Fruit fly (Drosophila melanogaster): Measurements from ENCODE around the gene CG16756.

CG16756 gene

DNA sequence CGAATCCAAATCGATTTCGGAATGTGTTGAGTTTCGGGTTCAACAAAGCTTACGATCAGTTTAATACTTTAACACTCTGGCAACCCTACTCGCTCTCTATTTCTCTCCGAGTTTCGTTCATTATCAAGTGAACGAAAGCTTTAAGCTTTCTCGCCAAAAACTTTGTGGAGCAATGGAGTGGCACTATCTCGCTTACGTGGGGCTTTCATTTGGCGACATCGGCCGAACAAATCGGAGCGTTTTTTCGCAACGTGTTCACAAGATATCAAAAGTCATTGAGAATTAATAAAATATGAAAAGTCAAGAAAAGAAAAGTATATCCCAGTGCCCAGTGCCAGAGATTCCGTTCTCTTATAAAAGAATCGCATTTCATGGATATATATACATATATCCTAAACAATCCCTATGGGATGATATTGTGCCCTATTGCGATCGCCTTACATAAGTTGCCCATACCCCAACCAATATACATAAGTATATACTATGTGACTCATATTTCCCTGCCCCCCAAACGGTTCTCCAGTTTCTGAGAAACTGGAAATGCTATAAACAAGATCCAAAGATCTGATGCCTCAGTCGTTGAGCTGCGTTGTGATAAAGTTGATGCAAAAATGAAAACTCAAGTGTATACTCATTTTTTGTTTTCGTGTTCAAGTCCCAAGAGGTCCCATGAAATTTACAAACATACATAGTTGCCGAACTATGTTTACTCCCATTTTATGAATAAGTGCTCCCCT is 1.2 kb downstream of the CG16756 start:
- TF ChIP-seq Crg-1 (GFP tag; optimal IDR thresholded peaks at IDR 0.05) (no peak), CG5204 (GFP tag; optimal IDR thresholded peaks at IDR 0.05) (peak; percentile 13), CG7101 (tag; optimal IDR thresholded peaks at IDR 0.05) (peak; percentile 67), CG33017 (tag; optimal IDR thresholded peaks at IDR 0.05) (peak; percentile 31), CG12768 (GFP tag; optimal IDR thresholded peaks at IDR 0.05) (no peak), CG14711 (tag; optimal IDR thresholded peaks at IDR 0.05) (peak; percentile 81), cic (GFP tag; optimal IDR thresholded peaks at IDR 0.05) (no peak), toe (GFP tag; optimal IDR thresholded peaks at IDR 0.05) (no peak), tj (GFP tag; optimal IDR thresholded peaks at IDR 0.05) (peak; percentile 41), Hr96 (GFP tag; optimal IDR thresholded peaks at IDR 0.05) (no peak), bab1 (GFP tag; optimal IDR thresholded peaks at IDR 0.05) (peak; percentile 61), kay (GFP tag; ENCODE audit: borderline replicate concordance) (peak; percentile 86), pad (GFP tag; optimal IDR thresholded peaks at IDR 0.05) (peak; percentile 6), CG7045 (GFP tag; optimal IDR thresholded peaks at IDR 0.05) (no peak), Mnt (GFP tag; optimal IDR thresholded peaks at IDR 0.05) (peak; percentile 64), ovo (GFP tag; optimal IDR thresholded peaks at IDR 0.05) (no peak)

DNA sequence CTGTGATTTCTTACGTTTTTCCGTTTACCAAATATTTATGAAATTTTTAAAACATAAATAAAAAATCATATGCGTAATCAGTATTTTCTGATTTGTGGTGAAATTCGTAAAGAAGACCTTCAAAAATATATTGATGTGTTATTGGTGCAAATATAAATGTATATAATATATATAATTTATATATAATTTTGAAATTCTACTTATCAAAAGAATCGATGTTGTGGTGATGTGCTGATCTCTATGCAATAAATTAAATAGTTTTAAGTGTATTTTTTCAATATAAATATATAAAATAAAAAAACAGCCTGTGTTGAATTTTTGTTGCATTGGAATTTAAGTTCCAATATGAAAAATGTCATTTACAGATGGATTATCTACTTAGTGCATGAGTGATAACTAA is 2.0 kb downstream of the CG16756 start, which contains the start of gene CG15784:
TSS of gene CG15784 (plus strand) at position 301 of the 400 bp plus-strand sequence.
- TF ChIP-seq cnc (optimal IDR thresholded peaks at IDR 0.05), result no peak
- no peak for TF ChIP-seq bab1 (GFP tag; optimal IDR thresholded peaks at IDR 0.05)
- no peak for TF ChIP-seq CG7101 (tag; optimal IDR thresholded peaks at IDR 0.05)
- TF ChIP-seq kay (GFP tag; ENCODE audit: borderline replicate concordance), result no peak
- TF ChIP-seq CG33017 (tag; optimal IDR thresholded peaks at IDR 0.05), result no peak
- no peak for TF ChIP-seq CG12768 (GFP tag; optimal IDR thresholded peaks at IDR 0.05)
- TF ChIP-seq CG1620 (GFP tag; optimal IDR thresholded peaks at IDR 0.05), result no peak
- no peak for TF ChIP-seq CG5204 (GFP tag; optimal IDR thresholded peaks at IDR 0.05)

DNA sequence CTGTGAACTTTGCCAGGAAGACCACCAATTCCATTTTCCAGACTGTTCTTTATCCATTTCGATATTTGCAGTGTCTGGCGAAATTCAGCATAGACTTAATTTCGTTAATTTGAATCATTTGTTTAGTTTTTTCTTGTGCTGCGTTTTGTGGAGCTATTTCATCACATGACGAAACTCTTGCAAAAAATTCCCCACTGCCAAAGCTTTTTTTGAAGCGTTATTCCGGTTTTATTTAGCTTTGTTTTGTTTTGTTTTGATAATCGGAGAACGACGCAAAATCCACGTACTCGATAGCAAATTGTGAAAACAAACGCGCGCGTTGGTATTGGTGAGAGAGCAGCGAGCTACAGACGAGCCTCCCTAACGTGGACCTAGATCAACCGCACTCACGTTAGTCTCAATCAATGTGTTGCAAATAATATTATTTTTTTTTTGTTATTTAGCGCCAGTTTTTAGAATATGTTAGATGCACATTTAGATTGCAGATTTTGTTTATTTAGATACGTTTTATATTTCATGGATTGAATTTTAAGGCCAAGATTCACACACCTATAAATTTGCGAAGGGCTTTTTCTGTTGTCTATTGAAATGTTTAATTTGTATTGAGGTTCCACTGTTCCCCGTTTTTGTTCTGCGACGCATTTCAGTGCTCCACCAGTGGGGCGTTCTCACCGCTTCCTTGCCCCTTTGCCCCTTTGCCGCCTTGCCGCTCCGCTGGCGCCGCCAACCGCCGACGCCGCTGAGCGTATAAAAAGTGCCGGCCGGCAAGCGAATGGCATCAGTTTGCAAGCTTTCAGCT is 2.7 kb downstream of the CG16756 start:
- TF ChIP-seq cnc (optimal IDR thresholded peaks at IDR 0.05) (no peak), CG11617 (GFP tag; optimal IDR thresholded peaks at IDR 0.05) (peak; percentile 96), CG7045 (GFP tag; optimal IDR thresholded peaks at IDR 0.05) (peak; percentile 78), Mnt (GFP tag; optimal IDR thresholded peaks at IDR 0.05) (peak; percentile 85), Crg-1 (GFP tag; optimal IDR thresholded peaks at IDR 0.05) (peak; percentile 90), tj (GFP tag; optimal IDR thresholded peaks at IDR 0.05) (peak; percentile 86), CG12768 (GFP tag; optimal IDR thresholded peaks at IDR 0.05) (peak; percentile 85), ovo (GFP tag; optimal IDR thresholded peaks at IDR 0.05) (peak; percentile 86), CG7101 (tag; optimal IDR thresholded peaks at IDR 0.05) (peak; percentile 94), toe (GFP tag; optimal IDR thresholded peaks at IDR 0.05) (peak; percentile 82), kay (GFP tag; ENCODE audit: borderline replicate concordance) (peak; percentile 97), CG5204 (GFP tag; optimal IDR thresholded peaks at IDR 0.05) (peak; percentile 91), CG33017 (tag; optimal IDR thresholded peaks at IDR 0.05) (peak; percentile 74), Clk (GFP tag; optimal IDR thresholded peaks at IDR 0.05) (peak; percentile 69), bab1 (GFP tag; optimal IDR thresholded peaks at IDR 0.05) (peak; percentile 89), CG14711 (tag; optimal IDR thresholded peaks at IDR 0.05) (peak; percentile 74), pad (GFP tag; optimal IDR thresholded peaks at IDR 0.05) (peak; percentile 94), Hr96 (GFP tag; optimal IDR thresholded peaks at IDR 0.05) (peak; percentile 96), CG1620 (GFP tag; optimal IDR thresholded peaks at IDR 0.05) (peak; percentile 91), cic (GFP tag; optimal IDR thresholded peaks at IDR 0.05) (peak; percentile 76)

DNA sequence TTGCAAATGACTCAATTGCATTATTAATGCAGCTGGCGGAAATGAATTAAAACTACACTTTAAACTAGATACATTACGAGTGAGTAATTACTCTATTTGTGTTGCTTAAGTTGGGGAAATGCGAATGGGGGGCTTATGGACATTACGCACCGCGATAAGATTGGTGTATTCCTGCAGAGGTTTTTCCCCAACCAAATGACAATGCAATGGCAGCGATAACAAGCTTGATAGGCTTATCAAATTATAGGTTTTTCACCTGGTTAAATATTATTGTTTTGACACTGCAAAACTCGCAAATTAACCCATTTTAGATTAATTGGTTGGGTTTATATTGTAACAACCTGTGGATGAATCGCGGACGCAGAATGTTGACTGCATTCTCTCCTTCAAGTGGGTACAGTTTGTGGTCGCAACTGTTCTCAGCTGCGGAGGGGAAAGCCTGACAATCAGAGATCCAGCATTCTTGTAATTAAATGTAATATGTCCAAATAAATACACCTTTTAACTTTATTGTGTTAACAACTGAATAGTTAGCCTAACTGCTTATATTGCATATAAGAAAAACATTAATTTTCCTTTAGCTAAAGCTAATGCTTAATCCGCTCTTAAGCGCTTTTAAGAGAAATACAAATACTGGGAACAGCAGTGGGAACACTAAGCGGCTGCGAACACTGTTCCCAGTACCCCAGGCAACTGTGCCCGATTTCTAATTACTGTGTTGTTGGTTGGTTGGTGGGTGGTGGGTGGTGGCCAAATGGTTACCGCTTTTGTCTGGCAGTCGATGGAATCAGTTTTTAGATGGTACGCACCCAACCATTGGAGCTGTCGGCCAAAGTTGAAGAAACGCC is 5.5 kb downstream of the CG16756 start:
- TF ChIP-seq pad (GFP tag; optimal IDR thresholded peaks at IDR 0.05) (peak; percentile 96), Clk (GFP tag; optimal IDR thresholded peaks at IDR 0.05) (no peak)

DNA sequence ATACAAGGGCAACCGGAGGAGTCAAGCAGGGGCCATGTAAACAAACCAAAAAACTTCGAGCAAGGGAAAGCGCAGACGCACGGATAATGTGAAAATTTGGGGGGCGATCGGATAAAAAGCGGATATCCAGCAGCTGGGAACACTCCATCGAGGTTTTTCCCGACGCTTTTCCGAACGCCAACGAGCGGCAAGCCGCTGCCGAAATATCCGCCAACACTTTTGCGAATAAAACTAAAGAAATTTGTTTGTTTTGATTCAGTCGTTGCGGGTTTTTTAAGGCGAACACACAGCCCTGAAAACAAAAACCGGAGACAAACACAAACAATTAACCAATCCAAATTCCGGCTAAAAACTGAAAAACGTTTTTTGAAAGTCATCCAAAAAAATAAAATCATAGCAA is 19.1 kb downstream of the CG16756 start, which contains the start of gene SPR:
TSS of gene SPR (plus strand) at position 253 of the 400 bp plus-strand sequence.
- TF ChIP-seq pad (GFP tag; optimal IDR thresholded peaks at IDR 0.05), result peak; percentile 66
- TF ChIP-seq Clk (GFP tag; optimal IDR thresholded peaks at IDR 0.05), result no peak
